Fruit fly (Drosophila melanogaster): Measurements from ENCODE around the gene Gnpnat.

Gnpnat gene

dm6 chr3R:29773833-29774324, 35.8 kb downstream of the Gnpnat start (continued):
- TF ChIP-seq Pdp1 (GFP tag; optimal IDR thresholded peaks at IDR 0.05) = peak; percentile 65 to 70
- TF ChIP-seq CG14667 (GFP tag; IDR thresholded peaks at IDR 0.05) = peak; percentile 57
- peak; percentile 61 for TF ChIP-seq Fer1 (GFP tag; optimal IDR thresholded peaks at IDR 0.05)
- no peak for TF ChIP-seq chinmo (GFP tag; IDR thresholded peaks at IDR 0.05; ENCODE audit: partially characterized antibody)
- TF ChIP-seq CrebB (tag; optimal IDR thresholded peaks at IDR 0.05) = peak; percentile 70
- peak; percentile 41 for TF ChIP-seq luna (GFP tag; optimal IDR thresholded peaks at IDR 0.05)
- peak; percentile 58 for TF ChIP-seq CG6689 (GFP tag; IDR thresholded peaks at IDR 0.05)
- TF ChIP-seq CG11093 (GFP tag; IDR thresholded peaks at IDR 0.05) = peak; percentile 53; the same call in 1 of the 3 replicates
- peak; percentile 41; the same call in 1 of the 2 replicates for TF ChIP-seq ttk (GFP tag; IDR thresholded peaks at IDR 0.05)
- peak; percentile 76 for TF ChIP-seq CG9727 (GFP tag; optimal IDR thresholded peaks at IDR 0.05)
- TF ChIP-seq prd (optimal IDR thresholded peaks at IDR 0.05) = no peak
- TF ChIP-seq prd (GFP tag; IDR thresholded peaks at IDR 0.05) = peak; percentile 80
- TF ChIP-seq zfh1 (GFP tag; IDR thresholded peaks at IDR 0.05) = peak; percentile 68; the same call in 2 of the 3 replicates
- TF ChIP-seq Trl (optimal IDR thresholded peaks at IDR 0.05) = no peak
- TF ChIP-seq Trl (GFP tag; optimal IDR thresholded peaks at IDR 0.05) = peak; percentile 40
- TF ChIP-seq Ada2b (GFP tag; IDR thresholded peaks at IDR 0.05) = peak; percentile 72
- peak; percentile 36 for TF ChIP-seq CG4820 (GFP tag; optimal IDR thresholded peaks at IDR 0.05)
- peak; percentile 56 for TF ChIP-seq Myb (GFP tag; optimal IDR thresholded peaks at IDR 0.05)
- peak; percentile 30 for TF ChIP-seq CG5245 (GFP tag; optimal IDR thresholded peaks at IDR 0.05)
- peak; percentile 85 for TF ChIP-seq Dbx (GFP tag; IDR thresholded peaks at IDR 0.05)
- TF ChIP-seq hb (GFP tag; IDR thresholded peaks at IDR 0.05; ENCODE audit: partially characterized antibody) = no peak
- TF ChIP-seq pfk (GFP tag; optimal IDR thresholded peaks at IDR 0.05) = no peak
- TF ChIP-seq CG17385 (GFP tag; optimal IDR thresholded peaks at IDR 0.05) = peak; percentile 67
- peak; percentile 41 for TF ChIP-seq Bteb2 (GFP tag; optimal IDR thresholded peaks at IDR 0.05)
- TF ChIP-seq HLH54F (GFP tag; optimal IDR thresholded peaks at IDR 0.05) = peak; percentile 89
- peak; percentile 74 for TF ChIP-seq klu (GFP tag; IDR thresholded peaks at IDR 0.05)
- TF ChIP-seq Poxn (GFP tag; IDR thresholded peaks at IDR 0.05) = peak; percentile 57; the same call in 1 of the 2 replicates
- TF ChIP-seq Gsc (GFP tag; IDR thresholded peaks at IDR 0.05) = no peak
- peak; percentile 9 for TF ChIP-seq CG12744 (GFP tag; optimal IDR thresholded peaks at IDR 0.05)
- no peak for TF ChIP-seq CG14710 (tag; optimal IDR thresholded peaks at IDR 0.05)
- TF ChIP-seq cg (GFP tag; optimal IDR thresholded peaks at IDR 0.05) = no peak
- peak; percentile 80; the same call in 1 of the 2 replicates for TF ChIP-seq Taf1 (GFP tag; IDR thresholded peaks at IDR 0.05)
- peak; percentile 72 for TF ChIP-seq CG9932 (GFP tag; IDR thresholded peaks at IDR 0.05)
- TF ChIP-seq Oli (tag; optimal IDR thresholded peaks at IDR 0.05) = peak; percentile 76
- TF ChIP-seq CG42726 (GFP tag; IDR thresholded peaks at IDR 0.05; ENCODE audit: partially characterized antibody) = no peak
- peak; percentile 74 for TF ChIP-seq toy (GFP tag; IDR thresholded peaks at IDR 0.05)
- TF ChIP-seq Blimp-1 (GFP tag; optimal IDR thresholded peaks at IDR 0.05) = peak; percentile 37
- 0 out of 2 replicates have a peak, but pooled peaks have one; percentile 6 for TF ChIP-seq CG16779 (GFP tag; IDR thresholded peaks at IDR 0.05)
- peak; percentile 56 to 57 for TF ChIP-seq bsh (GFP tag; optimal IDR thresholded peaks at IDR 0.05)
- peak; percentile 74 for TF ChIP-seq CG4404 (GFP tag; IDR thresholded peaks at IDR 0.05)
- TF ChIP-seq CG18619 (GFP tag; optimal IDR thresholded peaks at IDR 0.05) = peak; percentile 78
- TF ChIP-seq CG13123 (GFP tag; optimal IDR thresholded peaks at IDR 0.05) = peak; percentile 44
- peak; percentile 22 for TF ChIP-seq CG6683 (GFP tag; optimal IDR thresholded peaks at IDR 0.05)
- TF ChIP-seq CG17912 (GFP tag; optimal IDR thresholded peaks at IDR 0.05) = no peak
- peak; percentile 72 for TF ChIP-seq lab (GFP tag; optimal IDR thresholded peaks at IDR 0.05)
- peak; percentile 73 for TF ChIP-seq CG7372 (GFP tag; IDR thresholded peaks at IDR 0.05)
- TF ChIP-seq al (GFP tag; IDR thresholded peaks at IDR 0.05) = peak; percentile 76
- TF ChIP-seq CG7928 (GFP tag; optimal IDR thresholded peaks at IDR 0.05) = peak; percentile 11
- TF ChIP-seq croc (GFP tag; conservative IDR thresholded peaks at IDR 0.05) = peak; percentile 55; the same call in 2 of the 3 replicates
- TF ChIP-seq CG1792 (GFP tag; optimal IDR thresholded peaks at IDR 0.05) = peak; percentile 53
- peak; percentile 31 for TF ChIP-seq Ets97D (GFP tag; optimal IDR thresholded peaks at IDR 0.05)
